Worm (Caenorhabditis elegans) whole organism, young adult: ENCODE data around the gene C44H4.8.

Experiments used
- T26A5.8 ChIP-seq: sonication (generic microtip); optimal IDR thresholded peaks from 2 replicates; lab custom pipeline; 2016; ENCODE audit warnings: missing genetic modification characterization, missing compliant biosample characterization
- ama-1 ChIP-seq, 3 experiments: fragments of 150-350 bp in 1 of 3; sonication (generic microtip) in 2 of 3; optimal IDR thresholded peaks; 2 replicates each; lab custom pipeline; 2014 to 2018; ENCODE audit warnings: missing biosample characterization in 2 of 3, missing genetic modification characterization in 2 of 3, missing genetic modification reagents in 2 of 3
- attf-6 ChIP-seq: fragments of 200-800 bp; sonication (Bioruptor generic); IDR thresholded peaks from 2 replicates; pipeline ENCODE4 v1.3.6; 2022; ENCODE audit warnings: missing genetic modification reagents, missing genetic modification characterization, missing compliant biosample characterization
- ets-4 ChIP-seq: fragments of 200-800 bp; sonication (Bioruptor generic); optimal IDR thresholded peaks from 2 replicates; lab custom pipeline; 2018; ENCODE audit warnings: mild to moderate bottlenecking, missing genetic modification characterization, missing compliant biosample characterization
- snpc-4 ChIP-seq, 5 experiments: fragments of 150-350 bp in 1 of 5; sonication (generic microtip) in 4 of 5; optimal IDR thresholded peaks; 2 replicates each; lab custom pipeline; 2014 to 2018; ENCODE audit warnings: missing genetic modification characterization in 5 of 5, missing biosample characterization in 3 of 5, antibody characterized with exemption in 2 of 5, mild to moderate bottlenecking in 2 of 5, missing compliant biosample characterization in 2 of 5, missing genotype in 2 of 5, moderate library complexity in 2 of 5, missing genetic modification reagents in 1 of 5
- unc-62 ChIP-seq: fragments of 150-350 bp; optimal IDR thresholded peaks from 2 replicates; lab custom pipeline; 2014; ENCODE audit warnings: missing biosample characterization, missing genetic modification reagents, missing genetic modification characterization

DNA sequence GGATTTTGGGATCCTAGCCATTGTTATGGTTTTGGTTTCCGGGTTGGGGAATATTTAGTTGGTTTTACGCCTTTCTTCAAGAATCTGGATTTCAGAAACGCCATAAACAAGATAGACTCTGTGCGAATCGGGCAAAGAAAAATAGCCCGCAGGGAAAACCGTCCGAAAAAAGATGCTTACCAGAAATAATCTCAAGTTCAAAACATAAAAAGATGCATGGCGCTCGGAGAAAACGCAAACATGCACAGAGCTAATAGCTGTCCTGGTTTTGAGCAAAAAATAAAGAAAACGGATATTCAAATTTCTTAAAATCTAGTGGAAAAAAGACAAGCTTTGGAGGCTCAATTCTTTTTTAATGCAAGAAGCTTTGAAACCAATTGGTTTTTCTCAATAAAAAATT is 4.3 kb downstream of the C44H4.8 start, which contains the start of gene C44H4.6:
- TF ChIP-seq snpc-4 (GFP tag; optimal IDR thresholded peaks at IDR 0.05; lab: Kevin White, UChicago): no peak
- no peak for TF ChIP-seq snpc-4 (tag; optimal IDR thresholded peaks at IDR 0.05; lab: Kevin White, UChicago)
- no peak for TF ChIP-seq ama-1 (optimal IDR thresholded peaks at IDR 0.05; lab: Kevin White, UChicago)
- no peak for TF ChIP-seq ama-1 (GFP tag; optimal IDR thresholded peaks at IDR 0.05; lab: Kevin White, UChicago)
- TF ChIP-seq T26A5.8 (tag; lab: Kevin White, UChicago): no peak
- no peak for TF ChIP-seq unc-62 (GFP tag; lab: Kevin White, UChicago)
- TF ChIP-seq attf-6 (GFP tag; lab: Robert Waterston, UW): no peak
- TF ChIP-seq ets-4 (GFP tag; lab: Kevin White, UChicago): no peak
